Fruit fly (Drosophila melanogaster): ENCODE measurements around the gene CG12814.

- TF ChIP-seq CG8478 (optimal IDR thresholded peaks at IDR 0.05): peak; percentile 32
- no peak for TF ChIP-seq pan (optimal IDR thresholded peaks at IDR 0.05)
- no peak for TF ChIP-seq Dll (optimal IDR thresholded peaks at IDR 0.05)
Measured at dm6 chr3R:10133419-10134340, 55.7 kb downstream of the CG12814 start.

All from whole organism.